Fruit fly (Drosophila melanogaster): ENCODE measurements around the gene Ssu72.

The Ssu72 gene

dm6 chrX:19663859-19664728 is at the start of gene Ssu72, which contains the start of gene CG14223:
Gene Ssu72, plus strand, starts transcription at chrX:19664561.
Gene CG14223, minus strand, starts transcription at chrX:19663971.
- no peak for TF ChIP-seq noc (tag; optimal IDR thresholded peaks at IDR 0.05)

- no peak for TF ChIP-seq noc (tag; optimal IDR thresholded peaks at IDR 0.05)
These were observed 48.2 kb upstream of the Ssu72 start, which contains the start of gene CG14210 for dm6 chrX:19615990-19616663. Gene CG14210, plus strand, starts transcription at chrX:19616196.

- no peak for TF ChIP-seq noc (tag; optimal IDR thresholded peaks at IDR 0.05)
These were observed 46.1 kb upstream of the Ssu72 start, which contains the start of the genes Pstk and Tim9b for dm6 chrX:19618183-19618740. Gene Pstk, minus strand, starts transcription at chrX:19618537. Gene Tim9b, minus strand, starts transcription at chrX:19618537.

dm6 chrX:19621145-19621544 is 43.2 kb upstream of the Ssu72 start, which contains the start of gene CG14221:
Gene CG14221, minus strand, starts transcription at chrX:19621245.
- TF ChIP-seq noc (tag; optimal IDR thresholded peaks at IDR 0.05), result no peak

- TF ChIP-seq noc (tag; optimal IDR thresholded peaks at IDR 0.05), result no peak
These were observed 41.4 kb upstream of the Ssu72 start, which contains the start of the genes Naa20A and MKP-4 for dm6 chrX:19622924-19623323. Gene Naa20A, minus strand, starts transcription at chrX:19623074. Gene MKP-4, plus strand, starts transcription at chrX:19623114.

- no peak for TF ChIP-seq noc (tag; optimal IDR thresholded peaks at IDR 0.05)
These were observed 39.0 kb upstream of the Ssu72 start, which contains the start of gene CG14212 for dm6 chrX:19625405-19625804. Gene CG14212, plus strand, starts transcription at chrX:19625705.

- TF ChIP-seq noc (tag; optimal IDR thresholded peaks at IDR 0.05), result no peak
These were observed 33.0 kb upstream of the Ssu72 start for dm6 chrX:19631365-19631832.

dm6 chrX:19637002-19637420 is 27.4 kb upstream of the Ssu72 start:
- no peak for TF ChIP-seq noc (tag; optimal IDR thresholded peaks at IDR 0.05)

dm6 chrX:19637434-19638327 is 26.7 kb upstream of the Ssu72 start:
- TF ChIP-seq noc (tag; optimal IDR thresholded peaks at IDR 0.05), result no peak

- no peak for TF ChIP-seq noc (tag; optimal IDR thresholded peaks at IDR 0.05)
These were observed 25.9 kb upstream of the Ssu72 start, which contains the start of gene Rcd-1 for dm6 chrX:19638328-19638940. Gene Rcd-1, plus strand, starts transcription at chrX:19638767.

- TF ChIP-seq noc (tag; optimal IDR thresholded peaks at IDR 0.05), result no peak
These were observed 23.6 kb upstream of the Ssu72 start for dm6 chrX:19640707-19641248.

dm6 chrX:19642819-19643504 is 21.4 kb upstream of the Ssu72 start, which contains the start of the genes CG12237 and Sec61gamma:
Gene CG12237, minus strand, starts transcription at chrX:19642869.
Gene Sec61gamma, plus strand, starts transcription at chrX:19643327.
- TF ChIP-seq noc (tag; optimal IDR thresholded peaks at IDR 0.05), result no peak

dm6 chrX:19645873-19646541 is 18.4 kb upstream of the Ssu72 start, which contains the start of gene Arp10:
Gene Arp10, minus strand, starts transcription at chrX:19646176.
- no peak for TF ChIP-seq noc (tag; optimal IDR thresholded peaks at IDR 0.05)
